Worm (Caenorhabditis elegans): Measurements from ENCODE around the gene egrh-2.

The egrh-2 gene

ce11 chrIV:972811-973428 lies 17.3 kb downstream of the egrh-2 start:
- no peak for TF ChIP-seq hlh-17 (GFP tag; optimal IDR thresholded peaks at IDR 0.05; ENCODE audit: borderline replicate concordance)
- peak; percentile 48 for TF ChIP-seq nhr-85 (tag)

ce11 chrIV:972401-972800 lies 17.9 kb downstream of the egrh-2 start:
- no peak for TF ChIP-seq lir-3 (tag; optimal IDR thresholded peaks at IDR 0.05; ENCODE audit: poor library complexity)
- TF ChIP-seq alr-1 (tag; optimal IDR thresholded peaks at IDR 0.05; ENCODE audit: borderline replicate concordance): no peak
- no peak for TF ChIP-seq nhr-237 (tag; optimal IDR thresholded peaks at IDR 0.05)
- no peak for TF ChIP-seq zag-1 (tag; optimal IDR thresholded peaks at IDR 0.05)
- no peak for TF ChIP-seq egl-13 (tag; optimal IDR thresholded peaks at IDR 0.05)

ce11 chrIV:971122-971521 lies 19.1 kb downstream of the egrh-2 start:
- TF ChIP-seq nhr-90 (tag; optimal IDR thresholded peaks at IDR 0.05; ENCODE audit: poor library complexity) (no peak), C04F5.9 (tag; optimal IDR thresholded peaks at IDR 0.05) (no peak), ceh-88 (GFP tag; IDR thresholded peaks at IDR 0.05) (no peak), sptf-1 (tag; optimal IDR thresholded peaks at IDR 0.05) (no peak)

- TF ChIP-seq mef-2 (tag; optimal IDR thresholded peaks at IDR 0.05): no peak
- no peak for TF ChIP-seq aly-2 (tag; optimal IDR thresholded peaks at IDR 0.05)
- TF ChIP-seq nhr-47 (tag; optimal IDR thresholded peaks at IDR 0.05): no peak
- no peak for TF ChIP-seq egl-13 (tag; optimal IDR thresholded peaks at IDR 0.05)
- no peak for TF ChIP-seq efl-3 (GFP tag; optimal IDR thresholded peaks at IDR 0.05)
- no peak for TF ChIP-seq lin-15B (tag; optimal IDR thresholded peaks at IDR 0.05)
- TF ChIP-seq ztf-4 (tag; optimal IDR thresholded peaks at IDR 0.05): no peak
- no peak for TF ChIP-seq unc-130 (tag; optimal IDR thresholded peaks at IDR 0.05)
- no peak for TF ChIP-seq ceh-82 (tag; optimal IDR thresholded peaks at IDR 0.05)
- TF ChIP-seq fkh-4 (tag; optimal IDR thresholded peaks at IDR 0.05; ENCODE audit: borderline replicate concordance): no peak
- TF ChIP-seq C34B4.2 (tag; optimal IDR thresholded peaks at IDR 0.05): no peak
Measured at ce11 chrIV:961862-962261, 28.4 kb downstream of the egrh-2 start.

ce11 chrIV:960177-960576 lies 30.1 kb downstream of the egrh-2 start:
- TF ChIP-seq ama-1 (optimal IDR thresholded peaks at IDR 0.05) (no peak), fkh-10 (GFP tag; optimal IDR thresholded peaks at IDR 0.05) (no peak), elt-3 (tag; optimal IDR thresholded peaks at IDR 0.05) (no peak), fos-1 (tag; optimal IDR thresholded peaks at IDR 0.05) (no peak), ceh-8 (GFP tag; optimal IDR thresholded peaks at IDR 0.05) (no peak), alr-1 (tag; optimal IDR thresholded peaks at IDR 0.05; ENCODE audit: borderline replicate concordance) (no peak), hpl-2 (GFP tag; optimal IDR thresholded peaks at IDR 0.05) (no peak), nhr-11 (tag; optimal IDR thresholded peaks at IDR 0.05) (no peak), nhr-20 (tag; optimal IDR thresholded peaks at IDR 0.05) (no peak), nhr-90 (tag; optimal IDR thresholded peaks at IDR 0.05; ENCODE audit: poor library complexity) (no peak), mdl-1 (tag; optimal IDR thresholded peaks at IDR 0.05) (no peak)

ce11 chrIV:959221-959620 lies 31.0 kb downstream of the egrh-2 start, which contains the start of gene plx-1:
TSS of gene plx-1 (plus strand) at chrIV:959521.
- TF ChIP-seq jun-1 (tag; optimal IDR thresholded peaks at IDR 0.05): no peak

- TF ChIP-seq unc-130 (tag; optimal IDR thresholded peaks at IDR 0.05) (peak; percentile 69), fos-1 (tag; optimal IDR thresholded peaks at IDR 0.05) (no peak), fkh-8 (tag; optimal IDR thresholded peaks at IDR 0.05) (no peak), nhr-19 (GFP tag; conservative IDR thresholded peaks at IDR 0.05) (peak; percentile 79), elt-2 (tag; optimal IDR thresholded peaks at IDR 0.05) (peak; percentile 46), rnt-1 (tag; optimal IDR thresholded peaks at IDR 0.05) (peak; percentile 80), C34B4.2 (tag; optimal IDR thresholded peaks at IDR 0.05) (no peak), zag-1 (tag; optimal IDR thresholded peaks at IDR 0.05) (no peak), aha-1 (tag; optimal IDR thresholded peaks at IDR 0.05) (no peak), fkh-10 (GFP tag; optimal IDR thresholded peaks at IDR 0.05) (no peak), tlp-1 (tag; optimal IDR thresholded peaks at IDR 0.05) (no peak), blmp-1 (tag; optimal IDR thresholded peaks at IDR 0.05) (peak; percentile 73), vab-15 (tag; optimal IDR thresholded peaks at IDR 0.05) (peak; percentile 8), nhr-11 (tag; optimal IDR thresholded peaks at IDR 0.05) (peak; percentile 36), nhr-47 (tag; optimal IDR thresholded peaks at IDR 0.05) (peak; percentile 68), unc-86 (tag; optimal IDR thresholded peaks at IDR 0.05) (no peak), lin-15B (tag; optimal IDR thresholded peaks at IDR 0.05) (no peak), dsc-1 (tag; optimal IDR thresholded peaks at IDR 0.05) (peak; percentile 85)
Measured at ce11 chrIV:957820-958219, 32.4 kb downstream of the egrh-2 start.
